Fruit fly (Drosophila melanogaster) whole organism, embryonic: ENCODE data around the gene ich.

ENCODE experiments used
- Ada2b ChIP-seq: fragments of 200-800 bp; sonication (Bioruptor generic); IDR thresholded peaks from 2 replicates; pipeline ENCODE4 v1.3.6; 2022; ENCODE audit warnings: missing biosample characterization, missing genetic modification characterization
- Atf3 ChIP-seq: fragments of 200-800 bp; sonication (Bioruptor generic); optimal IDR thresholded peaks from 3 replicates; lab custom pipeline; 2016; ENCODE audit warnings: missing biosample characterization, missing genetic modification characterization
- Bgb ChIP-seq: fragments of 200-800 bp; sonication (Bioruptor generic); IDR thresholded peaks from 2 replicates; pipeline ENCODE4 v1.3.6; 2022; ENCODE audit warnings: missing biosample characterization, missing genetic modification characterization; ENCODE audit not compliant: partially characterized antibody
- CG10321 ChIP-seq: fragments of 200-800 bp; sonication (Bioruptor generic); IDR thresholded peaks from 2 replicates; pipeline ENCODE4 v1.3.6; 2022; ENCODE audit warnings: missing biosample characterization, missing genetic modification characterization
- CG11247 ChIP-seq: fragments of 200-800 bp; sonication (Bioruptor generic); IDR thresholded peaks from 2 replicates; pipeline ENCODE4 v1.3.6; 2022; ENCODE audit warnings: missing biosample characterization, missing genetic modification characterization
- CG11723 ChIP-seq: fragments of 200-800 bp; sonication (Bioruptor generic); optimal IDR thresholded peaks from 2 replicates; lab custom pipeline; 2017; ENCODE audit warnings: missing biosample characterization, mild to moderate bottlenecking, missing genetic modification characterization
- CG14441 ChIP-seq: fragments of 200-800 bp; sonication (Bioruptor generic); IDR thresholded peaks from 2 replicates; pipeline ENCODE4 v1.3.6; 2022; ENCODE audit warnings: missing biosample characterization, missing genetic modification characterization
- CG14667 ChIP-seq: fragments of 200-800 bp; sonication (Bioruptor generic); IDR thresholded peaks from 2 replicates; pipeline ENCODE4 v1.3.6; 2022; ENCODE audit warnings: missing biosample characterization, missing genetic modification characterization
- CG15479 ChIP-seq: fragments of 200-800 bp; sonication (Bioruptor generic); optimal IDR thresholded peaks from 3 replicates; lab custom pipeline; 2019; ENCODE audit warnings: missing biosample characterization, mild to moderate bottlenecking, missing genetic modification characterization, moderate library complexity
- CG15514 ChIP-seq: fragments of 200-800 bp; sonication (Bioruptor generic); optimal IDR thresholded peaks from 3 replicates; lab custom pipeline; 2017; ENCODE audit warnings: missing biosample characterization, missing genetic modification characterization, mild to moderate bottlenecking, moderate library complexity, missing genetic modification reagents
- CG15601 ChIP-seq: fragments of 200-800 bp; sonication (Bioruptor generic); optimal IDR thresholded peaks from 3 replicates; lab custom pipeline; 2019; ENCODE audit warnings: missing biosample characterization, mild to moderate bottlenecking, missing genetic modification characterization, moderate library complexity
- CG16779 ChIP-seq: fragments of 200-800 bp; sonication (Bioruptor generic); IDR thresholded peaks from 2 replicates; pipeline ENCODE4 v1.3.6; 2022; ENCODE audit warnings: missing biosample characterization, missing genetic modification characterization
- CG17829 ChIP-seq: fragments of 200-800 bp; optimal IDR thresholded peaks from 2 replicates; lab custom pipeline; 2019; ENCODE audit warnings: missing biosample characterization, mild to moderate bottlenecking, missing genetic modification characterization, moderate library complexity
- CG18262 ChIP-seq: fragments of 200-800 bp; optimal IDR thresholded peaks from 3 replicates; lab custom pipeline; 2019; ENCODE audit warnings: missing biosample characterization, mild to moderate bottlenecking, missing genetic modification characterization, moderate library complexity
- CG2199 ChIP-seq: fragments of 200-800 bp; sonication (Bioruptor generic); IDR thresholded peaks from 3 replicates; pipeline ENCODE4 v1.3.6; 2022; ENCODE audit warnings: missing biosample characterization, missing genetic modification characterization
- CG34422 ChIP-seq: fragments of 200-800 bp; sonication (Bioruptor generic); IDR thresholded peaks from 3 replicates; pipeline ENCODE4 v1.3.6; 2022; ENCODE audit warnings: missing biosample characterization, missing genetic modification characterization
- CG42726 ChIP-seq: fragments of 200-800 bp; sonication (Bioruptor generic); IDR thresholded peaks from 2 replicates; pipeline ENCODE4 v1.3.6; 2022; ENCODE audit warnings: missing biosample characterization, missing genetic modification characterization; ENCODE audit not compliant: partially characterized antibody
- CG4282 ChIP-seq: fragments of 200-800 bp; sonication (Bioruptor generic); optimal IDR thresholded peaks from 2 replicates; lab custom pipeline; 2016; ENCODE audit warnings: missing biosample characterization, missing genetic modification characterization
- CG4360 ChIP-seq: fragments of 200-800 bp; sonication (Bioruptor generic); IDR thresholded peaks from 2 replicates; pipeline ENCODE4 v1.3.6; 2022; ENCODE audit warnings: missing biosample characterization, missing genetic modification characterization
- CG4617 ChIP-seq: fragments of 200-800 bp; sonication (Bioruptor generic); optimal IDR thresholded peaks from 3 replicates; lab custom pipeline; 2016; ENCODE audit warnings: missing biosample characterization, missing genetic modification characterization, borderline replicate concordance
- CG6654 ChIP-seq: fragments of 200-800 bp; sonication (Bioruptor generic); optimal IDR thresholded peaks from 2 replicates; lab custom pipeline; 2017; ENCODE audit warnings: missing biosample characterization, mild to moderate bottlenecking, missing genetic modification characterization
- CG7271 ChIP-seq: fragments of 200-800 bp; sonication (Bioruptor generic); optimal IDR thresholded peaks from 2 replicates; lab custom pipeline; 2018; ENCODE audit warnings: missing biosample characterization, mild to moderate bottlenecking, missing genetic modification characterization, moderate library complexity
- CG7786 ChIP-seq: fragments of 200-800 bp; sonication (Bioruptor generic); optimal IDR thresholded peaks from 2 replicates; lab custom pipeline; 2016; ENCODE audit warnings: missing biosample characterization, missing genetic modification characterization
- CG8290 ChIP-seq, 3 experiments: fragments of 200-800 bp; sonication (Bioruptor generic); optimal IDR thresholded peaks; 2 replicates each; lab custom pipeline; 2016 to 2019; ENCODE audit warnings: missing biosample characterization in 3 of 3, missing genetic modification characterization in 3 of 3, mild to moderate bottlenecking in 2 of 3, moderate library complexity in 1 of 3
- CG8944 ChIP-seq: fragments of 200-800 bp; sonication (Bioruptor generic); optimal IDR thresholded peaks from 3 replicates; lab custom pipeline; 2016; ENCODE audit warnings: missing biosample characterization, missing genetic modification characterization
- CTCF ChIP-seq: fragments of 200-800 bp; sonication (Bioruptor generic); optimal IDR thresholded peaks from 2 replicates; lab custom pipeline; 2017; ENCODE audit warnings: missing biosample characterization, mild to moderate bottlenecking, missing genetic modification characterization, moderate library complexity
- E2f1 ChIP-seq: fragments of 200-800 bp; sonication (Bioruptor generic); IDR thresholded peaks from 2 replicates; pipeline ENCODE4 v1.3.6; 2022; ENCODE audit warnings: missing biosample characterization, missing genetic modification characterization
- Gug ChIP-seq: fragments of 200-800 bp; sonication (Bioruptor generic); IDR thresholded peaks from 4 replicates; pipeline ENCODE4 v1.3.6; 2022; ENCODE audit warnings: missing biosample characterization, missing genetic modification characterization
- H2.0 ChIP-seq: fragments of 200-800 bp; sonication (Bioruptor generic); IDR thresholded peaks from 2 replicates; pipeline ENCODE4 v1.3.6; 2022; ENCODE audit warnings: missing biosample characterization, missing genetic modification characterization
- Hr39 ChIP-seq: fragments of >200 bp; optimal IDR thresholded peaks from 2 replicates; lab custom pipeline; 2017
- Hr51 ChIP-seq, 2 experiments: fragments of 200-800 bp; sonication (Bioruptor generic); optimal IDR thresholded peaks; 2 replicates in 1 of 2; 3 replicates in 1 of 2; lab custom pipeline; 2016 to 2018; ENCODE audit warnings: missing biosample characterization in 2 of 2, missing genetic modification characterization in 2 of 2, mild to moderate bottlenecking in 1 of 2, moderate library complexity in 1 of 2
- Oli ChIP-seq: fragments of 200-800 bp; sonication (Bioruptor generic); optimal IDR thresholded peaks from 2 replicates; lab custom pipeline; 2018; ENCODE audit warnings: missing biosample characterization, mild to moderate bottlenecking, missing genetic modification characterization, moderate library complexity
- Sry-δ ChIP-seq: fragments of 200-800 bp; sonication (Bioruptor generic); optimal IDR thresholded peaks from 2 replicates; lab custom pipeline; 2016; ENCODE audit warnings: missing biosample characterization, missing genetic modification characterization
- Stat92E ChIP-seq, 3 experiments: fragments of >200 bp in 2 of 3; fragments of 200-800 bp in 1 of 3; sonication (Bioruptor generic) in 1 of 3; optimal IDR thresholded peaks; 2 replicates each; lab custom pipeline; 2017 to 2019; ENCODE audit warnings: missing biosample characterization in 3 of 3, missing genetic modification characterization in 3 of 3, mild to moderate bottlenecking in 1 of 3, moderate library complexity in 1 of 3
- cwo ChIP-seq: fragments of 200-800 bp; sonication (Bioruptor generic); optimal IDR thresholded peaks from 3 replicates; lab custom pipeline; 2017; ENCODE audit warnings: missing biosample characterization, missing genetic modification characterization, mild to moderate bottlenecking, moderate library complexity, missing genetic modification reagents
- gcm2 ChIP-seq: fragments of 200-800 bp; sonication (Bioruptor generic); optimal IDR thresholded peaks from 2 replicates; lab custom pipeline; 2016; ENCODE audit warnings: missing biosample characterization, missing genetic modification characterization
- gem ChIP-seq: fragments of 200-800 bp; sonication (Bioruptor generic); optimal IDR thresholded peaks from 2 replicates; lab custom pipeline; 2019; ENCODE audit warnings: missing biosample characterization, mild to moderate bottlenecking, missing genetic modification characterization, moderate library complexity
- luna ChIP-seq: fragments of 200-800 bp; sonication (Bioruptor generic); optimal IDR thresholded peaks from 2 replicates; lab custom pipeline; 2016; ENCODE audit warnings: missing biosample characterization, missing genetic modification characterization
- maf-S ChIP-seq: fragments of 200-800 bp; sonication (Bioruptor generic); optimal IDR thresholded peaks from 2 replicates; lab custom pipeline; 2016; ENCODE audit warnings: missing biosample characterization, missing genetic modification characterization
- nau ChIP-seq: fragments of 200-800 bp; sonication (Bioruptor generic); optimal IDR thresholded peaks from 3 replicates; lab custom pipeline; 2017; ENCODE audit warnings: missing biosample characterization, mild to moderate bottlenecking, missing genetic modification characterization, missing genetic modification reagents
- nerfin-1 ChIP-seq: fragments of 200-800 bp; sonication (Bioruptor generic); optimal IDR thresholded peaks from 3 replicates; lab custom pipeline; 2019; ENCODE audit warnings: missing biosample characterization, mild to moderate bottlenecking, missing genetic modification characterization, moderate library complexity
- peb ChIP-seq: fragments of 200-800 bp; sonication (Bioruptor generic); IDR thresholded peaks from 2 replicates; pipeline ENCODE4 v1.3.6; 2022; ENCODE audit warnings: missing biosample characterization, missing genetic modification characterization
- prd ChIP-seq, 3 experiments: fragments of >200 bp in 2 of 3; fragments of 200-800 bp in 1 of 3; sonication (Bioruptor generic) in 1 of 3; optimal IDR thresholded peaks in 2 of 3; IDR thresholded peaks in 1 of 3; 2 replicates in 2 of 3; 3 replicates in 1 of 3; pipeline versions ENCODE4 v1.3.6 to Lab custom; 2017 to 2022; ENCODE audit warnings: missing biosample characterization in 1 of 3, missing genetic modification characterization in 1 of 3
- salm ChIP-seq: fragments of 200-800 bp; sonication (Bioruptor generic); optimal IDR thresholded peaks from 2 replicates; lab custom pipeline; 2018; ENCODE audit warnings: missing biosample characterization, mild to moderate bottlenecking, missing genetic modification characterization
- sima ChIP-seq: fragments of 200-800 bp; sonication (Bioruptor generic); optimal IDR thresholded peaks from 2 replicates; lab custom pipeline; 2016; ENCODE audit warnings: missing biosample characterization, missing genetic modification characterization
- sr ChIP-seq: fragments of 200-800 bp; sonication (Bioruptor generic); IDR thresholded peaks from 3 replicates; pipeline ENCODE4 v1.3.6; 2022; ENCODE audit warnings: missing biosample characterization, missing genetic modification characterization
- toy ChIP-seq: fragments of 200-800 bp; sonication (Bioruptor generic); IDR thresholded peaks from 2 replicates; pipeline ENCODE4 v1.3.6; 2022; ENCODE audit warnings: missing biosample characterization, missing genetic modification characterization
- tx ChIP-seq: fragments of 200-800 bp; sonication (Bioruptor generic); optimal IDR thresholded peaks from 2 replicates; lab custom pipeline; 2016; ENCODE audit warnings: missing biosample characterization, missing genetic modification characterization
- unc-4 ChIP-seq: fragments of 200-800 bp; sonication (Bioruptor generic); IDR thresholded peaks from 2 replicates; pipeline ENCODE4 v1.3.6; 2022; ENCODE audit warnings: missing biosample characterization, missing genetic modification characterization; ENCODE audit not compliant: partially characterized antibody

The ich gene

dm6 chr3R:8931777-8932345 is 31.0 kb downstream of the ich start, which contains the start of gene pyd (continued):
- TF ChIP-seq Ada2b (GFP tag; lab: Robert Waterston, UW) (0 out of 2 replicates have a peak, but pooled peaks have one; percentile 18), gcm2 (GFP tag; lab: Kevin White, UChicago) (no peak), CG18262 (tag; lab: Kevin White, UChicago) (peak; percentile 57), CG15601 (tag; lab: Kevin White, UChicago) (peak; percentile 59), salm (tag; lab: Kevin White, UChicago) (no peak), CG42726 (GFP tag; lab: Robert Waterston, UW) (peak; percentile 66; the same call in 1 of the 2 replicates), sr (GFP tag; lab: Robert Waterston, UW) (no peak), maf-S (GFP tag; lab: Kevin White, UChicago) (peak; percentile 46), CG16779 (0 out of 2 replicates have a peak, but pooled peaks have one; percentile 50), Stat92E (GFP tag; optimal IDR thresholded peaks at IDR 0.05; lab: Kevin White, UChicago) (peak in 1 of 3 experiments; percentile 83), CG10321 (GFP tag; lab: Robert Waterston, UW) (no peak), cwo (GFP tag; lab: Kevin White, UChicago) (no peak), CG8944 (GFP tag; lab: Kevin White, UChicago) (peak; percentile 70), CG4617 (peak; percentile 45), CG17829 (peak; percentile 71), CG15514 (GFP tag; lab: Kevin White, UChicago) (peak; percentile 96), peb (GFP tag; lab: Robert Waterston, UW) (no peak), CG2199 (GFP tag; lab: Robert Waterston, UW) (peak; percentile 89; the same call in 2 of the 3 replicates), prd (optimal IDR thresholded peaks at IDR 0.05; lab: Kevin White, UChicago) (no peak), prd (GFP tag; IDR thresholded peaks at IDR 0.05; lab: Robert Waterston, UW) (peak; percentile 60), CG14441 (peak; percentile 46; the same call in 1 of the 2 replicates), CG15479 (GFP tag; lab: Kevin White, UChicago) (peak; percentile 52), CG7786 (GFP tag; lab: Kevin White, UChicago) (peak; percentile 70), tx (GFP tag; lab: Kevin White, UChicago) (peak; percentile 49), Bgb (GFP tag; lab: Robert Waterston, UW) (peak; percentile 63; the same call in 1 of the 2 replicates), CG4282 (GFP tag; lab: Kevin White, UChicago) (peak; percentile 51), CG14667 (GFP tag; lab: Robert Waterston, UW) (no peak), toy (GFP tag; lab: Robert Waterston, UW) (no peak), Hr51 (GFP tag; optimal IDR thresholded peaks at IDR 0.05; lab: Kevin White, UChicago) (peak; percentile 60 to 63), Gug (peak; percentile 40; the same call in 2 of the 4 replicates), nerfin-1 (peak; percentile 58), nau (GFP tag; lab: Kevin White, UChicago) (peak; percentile 43), CG34422 (GFP tag; lab: Robert Waterston, UW) (peak; percentile 68; the same call in 1 of the 3 replicates), CG8290 (GFP tag; optimal IDR thresholded peaks at IDR 0.05; lab: Kevin White, UChicago) (peak; percentile 70), CG8290 (tag; optimal IDR thresholded peaks at IDR 0.05; lab: Kevin White, UChicago) (peak; percentile 68 to 72), CG6654 (GFP tag; lab: Kevin White, UChicago) (no peak), sima (GFP tag; lab: Kevin White, UChicago) (peak; percentile 23), CG11247 (GFP tag; lab: Robert Waterston, UW) (no peak), Atf3 (peak; percentile 46), CTCF (peak; percentile 36), CG7271 (tag; lab: Kevin White, UChicago) (no peak), unc-4 (GFP tag; lab: Robert Waterston, UW) (peak; percentile 49; the same call in 1 of the 2 replicates), CG4360 (GFP tag; lab: Robert Waterston, UW) (peak; percentile 38; the same call in 1 of the 2 replicates), CG11723 (GFP tag; lab: Kevin White, UChicago) (peak; percentile 36), luna (GFP tag; lab: Kevin White, UChicago) (peak; percentile 6), Sry-δ (GFP tag; lab: Kevin White, UChicago) (peak; percentile 83), E2f1 (GFP tag; lab: Robert Waterston, UW) (no peak), gem (peak; percentile 69), H2.0 (GFP tag; lab: Robert Waterston, UW) (peak; percentile 28; the same call in 1 of the 2 replicates), Hr39 (lab: Kevin White, UChicago) (no peak), Oli (tag; lab: Kevin White, UChicago) (peak; percentile 38)
